Fruit fly (Drosophila melanogaster) whole organism, embryonic: Measurements from ENCODE around the gene Gpdh1.

ENCODE experiments used
- B-H1 ChIP-seq: fragments of 200-800 bp; sonication (Bioruptor generic); IDR thresholded peaks from 3 replicates; pipeline ENCODE4 v1.3.6; 2022; ENCODE audit warnings: missing biosample characterization, missing genetic modification characterization
- CG12104 ChIP-seq: fragments of 200-800 bp; sonication (Bioruptor generic); optimal IDR thresholded peaks from 3 replicates; lab custom pipeline; 2016; ENCODE audit warnings: missing biosample characterization, missing genetic modification characterization
- CG12391 ChIP-seq: fragments of 200-800 bp; sonication (Bioruptor generic); optimal IDR thresholded peaks from 3 replicates; lab custom pipeline; 2018; ENCODE audit warnings: missing biosample characterization, mild to moderate bottlenecking, missing genetic modification characterization, moderate library complexity
- CG15696 ChIP-seq: fragments of 200-800 bp; sonication (Bioruptor generic); optimal IDR thresholded peaks from 2 replicates; lab custom pipeline; 2019; ENCODE audit warnings: missing biosample characterization, mild to moderate bottlenecking, missing genetic modification characterization, moderate library complexity
- CG1832 ChIP-seq: fragments of 200-800 bp; sonication (Bioruptor generic); optimal IDR thresholded peaks from 2 replicates; lab custom pipeline; 2017; ENCODE audit warnings: missing biosample characterization, mild to moderate bottlenecking, missing genetic modification characterization, inconsistent platforms
- CG18476 ChIP-seq: fragments of 200-800 bp; sonication (Bioruptor generic); optimal IDR thresholded peaks from 2 replicates; lab custom pipeline; 2016; ENCODE audit warnings: missing biosample characterization, mild to moderate bottlenecking, missing genetic modification characterization
- CG18599 ChIP-seq: fragments of 200-800 bp; sonication (Bioruptor generic); optimal IDR thresholded peaks from 3 replicates; lab custom pipeline; 2017; ENCODE audit warnings: missing biosample characterization, missing genetic modification characterization, mild to moderate bottlenecking, moderate library complexity, missing genetic modification reagents
- CG2116 ChIP-seq: fragments of 200-800 bp; sonication (Bioruptor generic); optimal IDR thresholded peaks from 3 replicates; lab custom pipeline; 2018; ENCODE audit warnings: missing biosample characterization, mild to moderate bottlenecking, missing genetic modification characterization
- CG2875 ChIP-seq: fragments of 200-800 bp; sonication (Bioruptor generic); optimal IDR thresholded peaks from 2 replicates; lab custom pipeline; 2017; ENCODE audit warnings: missing biosample characterization, mild to moderate bottlenecking, missing genetic modification characterization, missing genetic modification reagents
- CG30403 ChIP-seq: fragments of 200-800 bp; sonication (Bioruptor generic); optimal IDR thresholded peaks from 3 replicates; lab custom pipeline; 2016; ENCODE audit warnings: missing biosample characterization, missing genetic modification characterization
- CG3838 ChIP-seq: fragments of 200-800 bp; sonication (Bioruptor generic); optimal IDR thresholded peaks from 3 replicates; lab custom pipeline; 2016; ENCODE audit warnings: missing biosample characterization, missing genetic modification characterization
- CG4282 ChIP-seq: fragments of 200-800 bp; sonication (Bioruptor generic); optimal IDR thresholded peaks from 2 replicates; lab custom pipeline; 2016; ENCODE audit warnings: missing biosample characterization, missing genetic modification characterization
- CG4854 ChIP-seq: fragments of 200-800 bp; sonication (Bioruptor generic); optimal IDR thresholded peaks from 2 replicates; lab custom pipeline; 2016; ENCODE audit warnings: missing biosample characterization, missing genetic modification characterization, inconsistent platforms
- CG7963 ChIP-seq: fragments of 200-800 bp; sonication (Bioruptor generic); IDR thresholded peaks from 3 replicates; pipeline ENCODE4 v1.3.6; 2022; ENCODE audit warnings: missing biosample characterization, missing genetic modification characterization; ENCODE audit not compliant: partially characterized antibody
- CG7987 ChIP-seq: fragments of 200-800 bp; sonication (Bioruptor generic); optimal IDR thresholded peaks from 2 replicates; lab custom pipeline; 2018; ENCODE audit warnings: missing biosample characterization, mild to moderate bottlenecking, missing genetic modification characterization, moderate library complexity
- Chrac-16 ChIP-seq: fragments of 200-800 bp; sonication (Bioruptor generic); optimal IDR thresholded peaks from 3 replicates; lab custom pipeline; 2016; ENCODE audit warnings: missing biosample characterization, missing genetic modification characterization
- D19A ChIP-seq: fragments of 200-800 bp; optimal IDR thresholded peaks from 3 replicates; lab custom pipeline; 2019; ENCODE audit warnings: missing biosample characterization, mild to moderate bottlenecking, missing genetic modification characterization, moderate library complexity
- Dad ChIP-seq: fragments of 200-800 bp; sonication (Bioruptor generic); optimal IDR thresholded peaks from 3 replicates; lab custom pipeline; 2016; ENCODE audit warnings: missing biosample characterization, missing genetic modification characterization
- Dek ChIP-seq: fragments of 200-800 bp; sonication (Bioruptor generic); optimal IDR thresholded peaks from 3 replicates; lab custom pipeline; 2019; ENCODE audit warnings: missing biosample characterization, mild to moderate bottlenecking, missing genetic modification characterization, moderate library complexity
- Dll ChIP-seq: fragments of 200-800 bp; sonication (Bioruptor generic); IDR thresholded peaks from 4 replicates; pipeline ENCODE4 v1.3.6; 2022; ENCODE audit warnings: missing biosample characterization, missing genetic modification characterization; ENCODE audit not compliant: partially characterized antibody
- E2f2 ChIP-seq: fragments of 200-800 bp; sonication (Bioruptor generic); IDR thresholded peaks from 2 replicates; pipeline ENCODE4 v1.3.6; 2022; ENCODE audit warnings: missing biosample characterization, missing genetic modification characterization
- Ets65A ChIP-seq: fragments of 200-800 bp; sonication (Bioruptor generic); peaks from one replicate; lab custom pipeline; 2016; ENCODE audit warnings: missing biosample characterization, missing genetic modification characterization
- H15 ChIP-seq: fragments of 200-800 bp; sonication (Bioruptor generic); IDR thresholded peaks from 3 replicates; pipeline ENCODE4 v1.3.6; 2022; ENCODE audit warnings: missing biosample characterization, missing genetic modification characterization
- HLH54F ChIP-seq: fragments of 200-800 bp; sonication (Bioruptor generic); optimal IDR thresholded peaks from 3 replicates; lab custom pipeline; 2016; ENCODE audit warnings: missing biosample characterization, missing genetic modification characterization
- HmgZ ChIP-seq: fragments of 200-800 bp; sonication (Bioruptor generic); optimal IDR thresholded peaks from 2 replicates; lab custom pipeline; 2018; ENCODE audit warnings: missing biosample characterization, mild to moderate bottlenecking, missing genetic modification characterization
- Lim3 ChIP-seq: fragments of 200-800 bp; sonication (Bioruptor generic); IDR thresholded peaks from 2 replicates; pipeline ENCODE4 v1.3.6; 2022; ENCODE audit warnings: missing biosample characterization, missing genetic modification characterization
- Med ChIP-seq: fragments of 200-800 bp; sonication (Bioruptor generic); peaks from one replicate; lab custom pipeline; 2016; ENCODE audit warnings: missing biosample characterization, missing genetic modification characterization, mild to moderate bottlenecking, inconsistent platforms, moderate library complexity
- Side ChIP-seq: fragments of 200-800 bp; sonication (Bioruptor generic); optimal IDR thresholded peaks from 2 replicates; lab custom pipeline; 2016; ENCODE audit warnings: missing biosample characterization, missing genetic modification characterization
- TFAM ChIP-seq: fragments of 200-800 bp; sonication (Bioruptor generic); optimal IDR thresholded peaks from 2 replicates; lab custom pipeline; 2017; ENCODE audit warnings: missing biosample characterization, missing genetic modification characterization, inconsistent platforms
- amos ChIP-seq: fragments of 200-800 bp; sonication (Bioruptor generic); IDR thresholded peaks from 2 replicates; pipeline ENCODE4 v1.3.6; 2022; ENCODE audit warnings: missing biosample characterization, missing genetic modification characterization; ENCODE audit not compliant: partially characterized antibody
- crp ChIP-seq, 2 experiments: fragments of 200-800 bp; sonication (Bioruptor generic); optimal IDR thresholded peaks; 2 replicates in 1 of 2; 3 replicates in 1 of 2; lab custom pipeline; 2017; ENCODE audit warnings: missing biosample characterization in 2 of 2, missing genetic modification characterization in 2 of 2, mild to moderate bottlenecking in 1 of 2, moderate library complexity in 1 of 2
- dmrt99B ChIP-seq: fragments of 200-800 bp; sonication (Bioruptor generic); optimal IDR thresholded peaks from 2 replicates; lab custom pipeline; 2018; ENCODE audit warnings: missing biosample characterization, mild to moderate bottlenecking, missing genetic modification characterization, moderate library complexity
- dpn ChIP-seq, 2 experiments: fragments of 200-800 bp; sonication (Bioruptor generic); optimal IDR thresholded peaks; 3 replicates each; lab custom pipeline; 2016; ENCODE audit warnings: missing biosample characterization in 2 of 2, missing genetic modification characterization in 2 of 2
- eve ChIP-seq, 2 experiments: fragments of >200 bp; optimal IDR thresholded peaks; 2 replicates each; lab custom pipeline; 2017; ENCODE audit warnings: missing biosample characterization in 2 of 2, missing genetic modification characterization in 2 of 2
- eyg ChIP-seq: fragments of 200-800 bp; sonication (Bioruptor generic); optimal IDR thresholded peaks from 3 replicates; lab custom pipeline; 2016; ENCODE audit warnings: missing biosample characterization, missing genetic modification characterization
- fd3F ChIP-seq: fragments of 200-800 bp; sonication (Bioruptor generic); optimal IDR thresholded peaks from 2 replicates; lab custom pipeline; 2018; ENCODE audit warnings: missing biosample characterization, mild to moderate bottlenecking, missing genetic modification characterization, moderate library complexity
- fd96Cb ChIP-seq: fragments of 200-800 bp; sonication (Bioruptor generic); optimal IDR thresholded peaks from 2 replicates; lab custom pipeline; 2018; ENCODE audit warnings: missing biosample characterization, mild to moderate bottlenecking, missing genetic modification characterization, moderate library complexity
- fu2 ChIP-seq: fragments of 200-800 bp; sonication (Bioruptor generic); optimal IDR thresholded peaks from 2 replicates; lab custom pipeline; 2016; ENCODE audit warnings: missing biosample characterization, missing genetic modification characterization
- gcm ChIP-seq: fragments of 200-800 bp; sonication (Bioruptor generic); optimal IDR thresholded peaks from 2 replicates; lab custom pipeline; 2019; ENCODE audit warnings: missing biosample characterization, mild to moderate bottlenecking, missing genetic modification characterization, moderate library complexity
- grau ChIP-seq: fragments of 200-800 bp; optimal IDR thresholded peaks from 3 replicates; lab custom pipeline; 2019; ENCODE audit warnings: missing biosample characterization, mild to moderate bottlenecking, missing genetic modification characterization, moderate library complexity
- gro ChIP-seq: fragments of 200-800 bp; sonication (Bioruptor generic); optimal IDR thresholded peaks from 2 replicates; lab custom pipeline; 2016; ENCODE audit warnings: missing biosample characterization, missing genetic modification characterization
- her ChIP-seq: fragments of 200-800 bp; sonication (Bioruptor generic); optimal IDR thresholded peaks from 2 replicates; lab custom pipeline; 2016; ENCODE audit warnings: missing biosample characterization, missing genetic modification characterization
- jumu ChIP-seq: fragments of 200-800 bp; sonication (Bioruptor generic); optimal IDR thresholded peaks from 3 replicates; lab custom pipeline; 2016; ENCODE audit warnings: missing biosample characterization, missing genetic modification characterization
- klu ChIP-seq: fragments of 200-800 bp; sonication (Bioruptor generic); IDR thresholded peaks from 2 replicates; pipeline ENCODE4 v1.3.6; 2022; ENCODE audit warnings: missing biosample characterization, missing genetic modification characterization
- nau ChIP-seq: fragments of 200-800 bp; sonication (Bioruptor generic); optimal IDR thresholded peaks from 3 replicates; lab custom pipeline; 2017; ENCODE audit warnings: missing biosample characterization, mild to moderate bottlenecking, missing genetic modification characterization, missing genetic modification reagents
- scrt ChIP-seq: fragments of 200-800 bp; sonication (Bioruptor generic); optimal IDR thresholded peaks from 2 replicates; lab custom pipeline; 2018; ENCODE audit warnings: missing biosample characterization, mild to moderate bottlenecking, missing genetic modification characterization, moderate library complexity
- stwl ChIP-seq: fragments of 200-800 bp; sonication (Bioruptor generic); optimal IDR thresholded peaks from 3 replicates; lab custom pipeline; 2018; ENCODE audit warnings: missing biosample characterization, mild to moderate bottlenecking, missing genetic modification characterization, moderate library complexity
- unc-4 ChIP-seq: fragments of 200-800 bp; sonication (Bioruptor generic); IDR thresholded peaks from 2 replicates; pipeline ENCODE4 v1.3.6; 2022; ENCODE audit warnings: missing biosample characterization, missing genetic modification characterization; ENCODE audit not compliant: partially characterized antibody

Gpdh1 gene

dm6 chr2L:5982334-5982987 is 39.0 kb downstream of the Gpdh1 start (continued):
- TF ChIP-seq gcm (GFP tag; lab: Kevin White, UChicago), result no peak
- TF ChIP-seq H15 (GFP tag; lab: Robert Waterston, UW), result no peak
- peak; percentile 19 for TF ChIP-seq CG30403 (GFP tag; lab: Kevin White, UChicago)
- TF ChIP-seq CG3838, result no peak
- no peak for TF ChIP-seq fd96Cb (tag; lab: Kevin White, UChicago)
- TF ChIP-seq Dad (GFP tag; lab: Kevin White, UChicago), result peak; percentile 26
- TF ChIP-seq CG7987 (GFP tag; lab: Kevin White, UChicago), result peak; percentile 54
- TF ChIP-seq CG7963 (GFP tag; lab: Robert Waterston, UW), result no peak
- TF ChIP-seq CG15696, result no peak
- peak; percentile 78 for TF ChIP-seq HmgZ (tag; lab: Kevin White, UChicago)
- TF ChIP-seq E2f2 (GFP tag; lab: Robert Waterston, UW), result no peak
- peak; percentile 31 to 59 for TF ChIP-seq dpn (GFP tag; optimal IDR thresholded peaks at IDR 0.05; lab: Kevin White, UChicago)
- TF ChIP-seq eve (GFP tag; optimal IDR thresholded peaks at IDR 0.05; lab: Kevin White, UChicago), result no peak
- TF ChIP-seq Dll (GFP tag; lab: Robert Waterston, UW), result no peak
- TF ChIP-seq Med (GFP tag; lab: Kevin White, UChicago), result peak; percentile 92
- TF ChIP-seq fd3F (GFP tag; lab: Kevin White, UChicago), result no peak
- peak; percentile 11 for TF ChIP-seq CG4282 (GFP tag; lab: Kevin White, UChicago)
- no peak for TF ChIP-seq D19A (tag; lab: Kevin White, UChicago)
- TF ChIP-seq gro (GFP tag; lab: Kevin White, UChicago), result peak; percentile 12
- no peak for TF ChIP-seq Chrac-16
- no peak for TF ChIP-seq klu (GFP tag; lab: Robert Waterston, UW)
- TF ChIP-seq CG2116 (GFP tag; lab: Kevin White, UChicago), result no peak
- TF ChIP-seq CG18599 (GFP tag; lab: Kevin White, UChicago), result peak; percentile 51
- peak; percentile 26 for TF ChIP-seq fu2 (GFP tag; lab: Kevin White, UChicago)
- no peak for TF ChIP-seq CG2875 (GFP tag; lab: Kevin White, UChicago)
- peak; percentile 44 for TF ChIP-seq scrt (GFP tag; lab: Kevin White, UChicago)
- TF ChIP-seq CG12104, result no peak
- TF ChIP-seq nau (GFP tag; lab: Kevin White, UChicago), result peak; percentile 32
- TF ChIP-seq crp (GFP tag; optimal IDR thresholded peaks at IDR 0.05; lab: Kevin White, UChicago), result no peak
- TF ChIP-seq CG12391 (tag; lab: Kevin White, UChicago), result peak; percentile 27
- TF ChIP-seq grau (tag; lab: Kevin White, UChicago), result peak; percentile 42
- peak; percentile 33 for TF ChIP-seq Side
- peak; percentile 45 for TF ChIP-seq jumu (GFP tag; lab: Kevin White, UChicago)
- peak; percentile 96 for TF ChIP-seq CG1832
- peak; percentile 49 for TF ChIP-seq eyg
- no peak for TF ChIP-seq TFAM (GFP tag; lab: Kevin White, UChicago)
- peak; percentile 51 for TF ChIP-seq stwl (tag; lab: Kevin White, UChicago)
- peak; percentile 41 for TF ChIP-seq Dek (tag; lab: Kevin White, UChicago)
- no peak for TF ChIP-seq CG18476 (GFP tag; lab: Kevin White, UChicago)
- TF ChIP-seq dmrt99B (tag; lab: Kevin White, UChicago), result peak; percentile 16
- no peak for TF ChIP-seq unc-4
- TF ChIP-seq Lim3 (GFP tag; lab: Robert Waterston, UW), result no peak
- TF ChIP-seq B-H1, result no peak
- peak; percentile 41 for TF ChIP-seq her (GFP tag; lab: Kevin White, UChicago)
- peak; percentile 10 for TF ChIP-seq HLH54F (GFP tag; lab: Kevin White, UChicago)
- TF ChIP-seq Ets65A, result no peak
- TF ChIP-seq CG4854 (GFP tag; lab: Kevin White, UChicago), result no peak
- TF ChIP-seq amos (GFP tag; lab: Robert Waterston, UW), result no peak
- TF ChIP-seq, all 482 proteins: peak for 162
